Worm (Caenorhabditis elegans) whole organism, midembryonic: ENCODE data around the gene C08F11.13.
"Not testable (repeated sequence)": the region's sequence is repeated elsewhere in the genome, so short reads cannot be mapped to it uniquely, and the experiment has no call there.

Experiments
- T22C8.4 ChIP-seq: fragments of 200-800 bp; sonication (Bioruptor generic); IDR thresholded peaks from 2 replicates; pipeline ENCODE4 v1.3.6; 2022; ENCODE audit warnings: missing genetic modification characterization, missing compliant biosample characterization
- cog-1 ChIP-seq: sonication (generic microtip); optimal IDR thresholded peaks from 2 replicates; lab custom pipeline; 2016; ENCODE audit warnings: missing genetic modification characterization, missing compliant biosample characterization
- flt-1 ChIP-seq: fragments of 200-800 bp; sonication (Bioruptor generic); IDR thresholded peaks from 2 replicates; pipeline ENCODE4 v1.3.6; 2022; ENCODE audit warnings: missing genetic modification characterization, missing compliant biosample characterization
- klf-2 ChIP-seq: fragments of 200-800 bp; sonication (Bioruptor generic); conservative IDR thresholded peaks from 2 replicates; pipeline ENCODE4 v1.3.6; 2022; ENCODE audit warnings: missing genetic modification reagents, missing genetic modification characterization, missing compliant biosample characterization
- med-1 ChIP-seq: sonication (generic microtip); optimal IDR thresholded peaks from 2 replicates; lab custom pipeline; 2017; ENCODE audit warnings: missing genetic modification characterization, mild to moderate bottlenecking, missing compliant biosample characterization, antibody characterized with exemption, missing genetic modification reagents; ENCODE audit not compliant: insufficient read depth
- ref-1 ChIP-seq: fragments of 200-800 bp; sonication (Bioruptor generic); conservative IDR thresholded peaks from 2 replicates; pipeline ENCODE4 v1.3.6; 2022; ENCODE audit warnings: missing genetic modification reagents, missing genetic modification characterization, missing compliant biosample characterization
- tab-1 ChIP-seq: fragments of 200-800 bp; sonication (Bioruptor generic); IDR thresholded peaks from 2 replicates; pipeline ENCODE4 v1.3.6; 2022; ENCODE audit warnings: missing genetic modification characterization, missing compliant biosample characterization
- ztf-23 ChIP-seq: fragments of 200-800 bp; sonication (Bioruptor generic); IDR thresholded peaks from 2 replicates; pipeline ENCODE4 v1.3.6; 2022; ENCODE audit warnings: missing genetic modification reagents, missing genetic modification characterization, missing compliant biosample characterization
- ztf-29 ChIP-seq: fragments of 200-800 bp; sonication (Bioruptor generic); IDR thresholded peaks from 2 replicates; pipeline ENCODE4 v1.3.6; 2022; ENCODE audit warnings: missing genetic modification reagents, missing genetic modification characterization, missing compliant biosample characterization

The C08F11.13 gene

DNA sequence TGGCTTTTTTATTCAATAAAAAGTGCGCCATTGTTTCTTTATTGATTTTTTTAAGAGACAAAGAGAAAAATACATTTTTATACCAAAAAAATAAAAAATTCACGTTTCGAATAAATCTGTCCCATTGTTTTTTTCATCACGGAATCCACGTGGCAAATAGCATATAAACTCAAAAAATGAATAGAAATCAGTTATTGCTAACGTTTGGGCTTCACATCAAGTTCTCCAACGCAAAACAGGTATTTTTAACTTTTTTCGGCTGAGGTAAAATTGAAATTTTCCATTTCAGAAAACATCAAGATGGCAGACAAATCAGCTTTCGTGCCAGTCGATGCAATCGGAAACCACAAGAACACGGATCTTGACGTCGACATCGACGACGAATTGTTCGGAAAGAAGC, 16.3 kb downstream of the C08F11.13 start, which contains the start of gene Y45F10B.3:
Y45F10B.3 (plus strand) TSS at position 301 of the 400 bp plus-strand sequence.
- no peak for TF ChIP-seq ztf-23 (GFP tag; lab: Robert Waterston, UW)
- TF ChIP-seq ref-1 (GFP tag; lab: Robert Waterston, UW), result no peak
- TF ChIP-seq cog-1, result no peak
- TF ChIP-seq flt-1, result no peak
- TF ChIP-seq ztf-29 (GFP tag; lab: Robert Waterston, UW), result no peak
- no peak for TF ChIP-seq med-1
- no peak for TF ChIP-seq tab-1 (GFP tag; lab: Robert Waterston, UW)
- no peak for TF ChIP-seq T22C8.4 (GFP tag; lab: Robert Waterston, UW)

DNA sequence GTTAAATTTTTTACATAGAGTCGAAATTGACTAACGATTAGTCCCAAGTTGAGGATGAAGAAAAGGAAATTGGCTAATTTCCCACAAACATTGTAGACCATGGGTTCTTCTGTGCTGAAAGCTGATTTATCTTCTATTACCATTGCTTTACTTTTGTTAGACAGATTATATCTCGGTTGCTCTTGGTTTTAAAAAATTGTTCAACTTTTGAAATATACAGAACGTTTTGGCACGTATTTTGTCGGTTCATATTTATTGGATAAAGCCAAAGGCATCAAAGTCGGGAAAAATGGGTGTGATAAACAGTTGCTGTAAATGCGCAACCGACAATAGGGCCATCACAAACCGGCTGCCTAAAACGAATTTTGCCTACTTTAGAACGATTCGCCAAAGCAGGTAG, 18.0 kb downstream of the C08F11.13 start, which contains the start of gene tsp-5:
tsp-5 (minus strand) TSS at position 101 of the 400 bp plus-strand sequence.
- TF ChIP-seq T22C8.4 (GFP tag; lab: Robert Waterston, UW) (no peak), ref-1 (GFP tag; lab: Robert Waterston, UW) (no peak), cog-1 (no peak), klf-2 (no peak), tab-1 (GFP tag; lab: Robert Waterston, UW) (no peak), flt-1 (no peak), med-1 (no peak), ztf-23 (GFP tag; lab: Robert Waterston, UW) (no peak), ztf-29 (GFP tag; lab: Robert Waterston, UW) (no peak)

DNA sequence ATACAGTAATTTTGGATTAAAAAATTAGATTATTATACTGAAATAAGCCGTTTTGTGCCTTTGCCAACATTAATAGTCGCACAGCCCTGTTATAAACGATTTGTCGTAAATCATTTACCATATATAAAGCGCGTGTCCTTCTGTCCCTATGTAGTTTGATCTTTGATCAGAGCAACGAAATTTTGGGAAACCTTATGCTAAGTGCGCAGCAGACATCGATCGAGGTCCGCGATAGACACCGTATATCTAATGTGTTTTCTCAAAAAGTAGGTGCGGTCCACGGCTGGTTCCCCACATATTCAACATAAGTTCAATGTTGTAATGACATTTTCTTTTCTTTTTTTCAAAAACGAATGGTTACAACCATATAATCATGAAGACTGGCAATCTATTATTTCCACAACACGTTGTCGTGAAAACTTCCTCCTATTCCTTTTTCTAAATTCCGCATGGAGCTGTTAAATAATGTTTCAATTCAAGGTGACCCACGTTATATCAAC, 21.1 kb downstream of the C08F11.13 start, which contains the start of gene sru-9:
sru-9 (plus strand) TSS at position 450 of the 500 bp plus-strand sequence.
- not testable (repeated sequence) for TF ChIP-seq klf-2; med-1; ztf-29 (GFP tag; lab: Robert Waterston, UW)

- TF ChIP-seq ref-1 (GFP tag; lab: Robert Waterston, UW) (no peak), med-1 (no peak), cog-1 (no peak), ztf-23 (GFP tag; lab: Robert Waterston, UW) (no peak), flt-1 (no peak), T22C8.4 (GFP tag; lab: Robert Waterston, UW) (no peak), klf-2 (no peak), tab-1 (GFP tag; lab: Robert Waterston, UW) (no peak), ztf-29 (GFP tag; lab: Robert Waterston, UW) (no peak)
Observed at ce11 chrIV:13587175-13587574, 22.5 kb downstream of the C08F11.13 start, which contains the start of gene Y45F10B.12. Gene Y45F10B.12, plus strand, starts transcription at chrIV:13587475.

DNA sequence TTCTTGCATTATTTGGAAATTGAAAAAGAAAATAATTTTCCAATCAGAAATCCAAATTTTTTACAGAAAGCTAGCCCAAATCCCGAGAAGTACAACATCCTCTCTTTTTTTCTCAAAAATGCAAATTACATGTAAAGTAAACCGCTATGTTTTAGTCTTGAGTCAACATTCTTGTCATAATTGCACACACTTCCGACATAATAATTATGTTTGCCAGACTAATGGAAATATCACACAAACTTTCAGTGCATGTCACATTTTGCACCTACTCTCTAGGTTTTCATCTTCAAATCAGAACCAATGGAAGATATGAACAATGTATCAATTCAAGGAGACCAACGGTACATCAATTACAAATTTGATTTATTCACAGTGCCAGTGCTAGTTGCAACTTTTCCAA, 25.0 kb downstream of the C08F11.13 start, which contains the start of gene sru-11:
sru-11 (plus strand) TSS at position 301 of the 400 bp plus-strand sequence.
- TF ChIP-seq ztf-23 (GFP tag; lab: Robert Waterston, UW), result no peak
- no peak for TF ChIP-seq med-1
- no peak for TF ChIP-seq T22C8.4 (GFP tag; lab: Robert Waterston, UW)
- no peak for TF ChIP-seq flt-1
- TF ChIP-seq ref-1 (GFP tag; lab: Robert Waterston, UW), result no peak
- no peak for TF ChIP-seq klf-2
- TF ChIP-seq cog-1, result no peak
- no peak for TF ChIP-seq ztf-29 (GFP tag; lab: Robert Waterston, UW)
- TF ChIP-seq tab-1 (GFP tag; lab: Robert Waterston, UW), result no peak

DNA sequence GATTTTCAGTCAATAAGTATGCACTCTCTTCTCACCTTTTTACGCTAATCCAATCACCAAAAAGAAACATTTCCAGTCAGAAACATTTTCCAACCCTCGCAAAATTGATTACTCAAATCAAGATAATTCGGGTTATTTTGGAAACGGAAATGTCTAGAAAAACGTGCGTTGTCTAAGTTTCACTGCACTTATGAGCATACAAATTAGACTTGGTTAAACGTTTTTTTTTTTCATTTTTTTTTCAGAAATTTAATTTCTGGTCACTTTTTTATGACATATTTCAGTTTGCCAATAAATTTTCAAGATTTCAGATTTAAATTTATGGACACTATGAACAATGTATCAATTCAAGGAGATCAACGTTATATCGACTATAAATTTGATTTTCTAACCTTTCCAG, 26.8 kb downstream of the C08F11.13 start, which contains the start of gene sru-12:
sru-12 (plus strand) TSS at position 301 of the 400 bp plus-strand sequence.
- TF ChIP-seq med-1, result no peak

DNA sequence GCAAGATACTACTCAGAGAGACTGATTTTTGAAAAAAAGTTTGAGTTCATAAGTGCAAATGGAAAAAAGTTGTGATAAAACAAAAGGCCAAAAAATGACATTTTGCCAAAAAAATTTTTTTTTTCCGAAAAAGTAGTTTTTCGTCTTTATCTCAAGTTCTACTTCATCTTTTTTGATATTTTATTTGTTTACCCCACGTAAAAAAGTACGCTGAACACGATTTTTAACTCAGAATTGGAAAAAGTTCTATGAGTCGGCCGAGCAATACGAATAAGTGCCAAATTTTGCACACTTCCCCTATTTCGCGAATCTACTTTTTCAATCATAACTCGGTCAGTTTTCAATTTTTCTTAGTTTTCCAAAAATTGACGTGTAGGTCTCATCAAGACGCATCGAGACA, 30.7 kb downstream of the C08F11.13 start, which contains the start of gene sru-16:
sru-16 (plus strand) TSS at position 301 of the 400 bp plus-strand sequence.
- not testable (repeated sequence) for TF ChIP-seq flt-1; ztf-23 (GFP tag; lab: Robert Waterston, UW); klf-2

DNA sequence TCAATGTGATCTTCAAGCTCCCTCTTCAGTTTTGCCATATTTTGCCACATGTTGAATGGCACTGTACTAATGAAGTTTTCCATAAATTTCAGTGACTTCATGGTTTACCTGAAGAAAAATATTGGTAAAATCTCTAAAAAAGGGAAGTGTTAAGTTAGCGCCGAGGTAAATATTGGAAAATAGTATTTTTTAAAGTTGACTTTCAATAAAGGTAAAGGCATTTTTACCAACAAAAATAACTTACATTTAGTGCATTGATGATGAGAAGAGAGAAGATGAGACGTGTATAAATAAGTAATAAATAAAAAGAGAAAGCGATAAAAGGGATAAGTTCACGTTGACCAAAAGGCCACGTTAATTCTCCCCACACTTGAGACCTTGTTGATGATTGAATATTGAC, 31.5 kb downstream of the C08F11.13 start, which contains the start of gene Y45F10B.8:
Y45F10B.8 (minus strand) TSS at position 101 of the 400 bp plus-strand sequence.
- TF ChIP-seq T22C8.4, tab-1, ref-1 (GFP tag; lab: Robert Waterston, UW): not testable (repeated sequence)

- TF ChIP-seq klf-2 (no peak), med-1 (no peak), T22C8.4 (GFP tag; lab: Robert Waterston, UW) (no peak), ztf-23 (GFP tag; lab: Robert Waterston, UW) (no peak), flt-1 (no peak), cog-1 (no peak), ztf-29 (GFP tag; lab: Robert Waterston, UW) (no peak), ref-1 (GFP tag; lab: Robert Waterston, UW) (no peak), tab-1 (GFP tag; lab: Robert Waterston, UW) (no peak)
Observed at ce11 chrIV:13575673-13576072, 34.0 kb downstream of the C08F11.13 start.

- TF ChIP-seq klf-2, result no peak
- no peak for TF ChIP-seq flt-1
- TF ChIP-seq med-1, result no peak
- no peak for TF ChIP-seq tab-1 (GFP tag; lab: Robert Waterston, UW)
- TF ChIP-seq cog-1, result no peak
- no peak for TF ChIP-seq ref-1 (GFP tag; lab: Robert Waterston, UW)
- no peak for TF ChIP-seq ztf-23 (GFP tag; lab: Robert Waterston, UW)
- TF ChIP-seq ztf-29 (GFP tag; lab: Robert Waterston, UW), result no peak
Observed at ce11 chrIV:13574733-13575132, 35.0 kb downstream of the C08F11.13 start, which contains the start of gene srd-10. Gene srd-10, plus strand, starts transcription at chrIV:13575033.

- TF ChIP-seq flt-1 (no peak), med-1 (no peak), T22C8.4 (GFP tag; lab: Robert Waterston, UW) (no peak), klf-2 (no peak), ref-1 (GFP tag; lab: Robert Waterston, UW) (no peak), cog-1 (no peak), tab-1 (GFP tag; lab: Robert Waterston, UW) (no peak), ztf-23 (GFP tag; lab: Robert Waterston, UW) (no peak), ztf-29 (GFP tag; lab: Robert Waterston, UW) (no peak)
Observed at ce11 chrIV:13564284-13564683, 45.4 kb downstream of the C08F11.13 start.
